Worm (Caenorhabditis elegans) whole organism, L4/young adult: Measurements from ENCODE around the gene C10A4.10.
"Not testable (repeated sequence)": the region's sequence is repeated elsewhere in the genome, so short reads cannot be mapped to it uniquely, and the experiment has no call there.

Experiments used
- W03F9.2 ChIP-seq: fragments of 150-350 bp; optimal IDR thresholded peaks from 2 replicates; lab custom pipeline; 2014; ENCODE audit warnings: missing biosample characterization, missing genetic modification characterization
- dao-5 ChIP-seq: sonication (generic microtip); optimal IDR thresholded peaks from 2 replicates; lab custom pipeline; 2016; ENCODE audit warnings: missing genotype, missing genetic modification characterization, moderate library complexity, missing compliant biosample characterization
- him-1 ChIP-seq: sonication (generic microtip); optimal IDR thresholded peaks from 2 replicates; lab custom pipeline; 2016; ENCODE audit warnings: missing genotype, missing genetic modification reagents, missing genetic modification characterization, missing compliant biosample characterization

Gene C10A4.10

DNA sequence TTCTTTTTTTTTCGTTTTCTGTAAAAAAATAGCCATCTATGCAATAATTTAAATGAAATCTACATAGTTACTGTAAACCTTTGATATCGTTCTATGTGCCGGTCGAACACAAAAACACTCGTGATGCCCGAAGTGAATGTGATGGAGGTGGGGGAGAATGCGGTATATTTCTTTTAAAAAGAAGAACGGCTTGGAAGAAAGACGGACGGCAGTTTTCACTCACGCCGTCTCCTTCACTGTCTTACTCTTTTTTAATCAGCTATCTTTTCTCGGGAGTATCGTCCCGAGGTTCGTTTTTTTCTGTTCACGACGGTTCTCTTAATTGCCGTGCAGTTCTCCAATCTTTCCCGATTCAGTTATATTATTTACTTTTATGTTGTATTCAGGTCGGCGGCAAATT, at the start of gene C10A4.10:
TSS of gene C10A4.10 (plus strand) at position 301 of the 400 bp plus-strand sequence.
- TF ChIP-seq dao-5 (tag; lab: Kevin White, UChicago) (no peak), W03F9.2 (tag; lab: Kevin White, UChicago) (no peak), him-1 (tag; lab: Kevin White, UChicago) (no peak)

DNA sequence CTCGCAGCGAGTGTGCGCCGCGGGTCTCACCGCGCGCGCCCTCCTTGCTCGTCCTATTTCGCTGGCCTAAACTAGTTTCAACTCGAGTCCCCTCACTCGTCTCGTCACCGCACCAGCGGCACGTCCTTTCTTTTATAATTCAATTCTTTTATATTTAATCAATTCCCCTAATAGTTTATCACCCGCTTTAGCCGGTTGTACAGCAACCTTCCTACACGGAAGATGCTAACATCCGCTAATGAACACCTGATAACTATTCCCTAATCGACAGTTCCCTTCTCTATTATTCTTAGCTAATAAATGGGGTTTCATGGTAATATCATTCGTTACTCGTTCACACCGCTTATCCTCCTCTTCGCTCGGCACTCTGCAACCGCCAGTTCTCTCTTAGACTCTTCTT, 33.4 kb upstream of the C10A4.10 start, which contains the start of gene C56G3.2:
TSS of gene C56G3.2 (plus strand) at position 301 of the 400 bp plus-strand sequence.
- TF ChIP-seq W03F9.2, him-1, dao-5 (tag; lab: Kevin White, UChicago): not testable (repeated sequence)

DNA sequence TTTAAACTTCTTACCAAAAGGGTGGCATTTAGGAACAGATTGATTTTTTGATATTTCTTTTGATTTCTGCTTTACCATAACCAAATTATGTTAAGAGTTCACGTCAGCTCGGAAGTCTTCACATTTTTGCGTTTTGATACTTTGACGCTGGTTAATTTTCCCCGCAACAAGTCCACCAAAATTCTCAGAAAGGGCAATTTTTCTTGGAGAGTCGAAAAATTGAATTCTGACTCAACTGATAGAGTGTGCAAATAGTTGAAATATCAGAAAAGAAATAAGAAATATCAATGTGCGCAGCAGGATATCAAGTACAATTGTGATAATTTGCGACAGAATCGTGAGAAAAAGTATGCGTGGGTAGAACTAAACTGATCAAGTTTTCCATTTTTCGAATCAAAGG, 28.9 kb upstream of the C10A4.10 start:
- TF ChIP-seq dao-5 (tag; lab: Kevin White, UChicago) (no peak), him-1 (tag; lab: Kevin White, UChicago) (no peak), W03F9.2 (tag; lab: Kevin White, UChicago) (no peak)

DNA sequence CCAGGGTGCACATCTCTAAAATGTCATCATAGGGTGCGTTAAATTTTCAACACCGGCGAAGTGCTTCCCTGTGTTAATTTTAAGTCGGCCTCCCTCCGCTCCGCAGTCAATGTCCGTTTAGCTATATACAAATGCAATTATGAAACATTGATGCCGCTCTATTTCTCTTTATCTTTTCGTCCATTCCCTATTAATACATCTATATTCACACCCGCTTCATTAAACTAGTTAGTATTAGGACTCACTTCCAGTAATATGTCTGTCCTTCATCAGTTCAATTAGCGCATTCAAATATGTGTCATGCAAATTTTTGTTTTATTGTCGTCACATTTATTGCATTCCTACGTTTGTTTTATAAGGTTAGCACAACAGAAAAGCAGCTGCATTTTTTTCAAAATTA, 26.7 kb upstream of the C10A4.10 start:
- TF ChIP-seq dao-5 (tag; lab: Kevin White, UChicago) (no peak), him-1 (tag; lab: Kevin White, UChicago) (no peak), W03F9.2 (tag; lab: Kevin White, UChicago) (no peak)

DNA sequence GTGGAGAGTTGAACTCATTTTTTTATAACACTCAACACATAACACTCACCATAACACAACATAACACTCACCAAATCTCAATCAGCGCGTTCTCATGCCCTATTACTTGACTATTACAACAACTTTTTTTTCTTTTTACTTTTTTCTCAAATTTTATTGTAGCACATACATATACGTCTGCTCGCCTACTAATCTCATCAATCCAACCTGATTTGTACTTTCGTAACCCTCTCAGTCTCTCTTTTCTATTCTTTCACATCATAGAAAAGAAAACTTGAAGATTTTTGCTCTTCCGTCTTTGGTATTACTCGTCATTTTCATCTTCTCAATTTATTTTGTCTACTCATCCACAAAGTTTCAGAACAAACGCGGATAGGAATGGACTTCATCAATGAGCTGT, 21.7 kb upstream of the C10A4.10 start, which contains the start of gene npr-8:
TSS of gene npr-8 (plus strand) at position 362 of the 400 bp plus-strand sequence.
- TF ChIP-seq W03F9.2 (tag; lab: Kevin White, UChicago) (no peak), dao-5 (tag; lab: Kevin White, UChicago) (no peak), him-1 (tag; lab: Kevin White, UChicago) (no peak)

DNA sequence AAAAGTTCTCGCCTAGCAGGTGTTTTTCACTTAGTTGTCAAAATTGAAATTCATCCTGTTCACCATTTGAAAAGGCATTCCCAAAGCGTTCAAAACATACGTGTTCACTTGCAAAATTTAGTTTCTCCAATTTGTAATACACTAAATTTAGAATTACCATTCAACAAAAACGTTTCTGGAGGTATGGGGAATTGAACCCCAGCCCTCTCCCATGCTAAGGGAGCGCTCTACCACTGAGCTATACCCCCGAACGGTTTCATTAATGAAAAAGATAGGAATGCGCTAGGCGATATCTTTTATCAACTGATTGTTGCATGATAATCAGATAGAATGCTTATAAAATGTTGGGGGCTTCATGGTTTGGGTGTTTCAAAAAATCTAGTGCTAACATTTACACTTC, 20.1 kb upstream of the C10A4.10 start:
- no peak for TF ChIP-seq dao-5 (tag; lab: Kevin White, UChicago)
- TF ChIP-seq him-1 (tag; lab: Kevin White, UChicago) = no peak

DNA sequence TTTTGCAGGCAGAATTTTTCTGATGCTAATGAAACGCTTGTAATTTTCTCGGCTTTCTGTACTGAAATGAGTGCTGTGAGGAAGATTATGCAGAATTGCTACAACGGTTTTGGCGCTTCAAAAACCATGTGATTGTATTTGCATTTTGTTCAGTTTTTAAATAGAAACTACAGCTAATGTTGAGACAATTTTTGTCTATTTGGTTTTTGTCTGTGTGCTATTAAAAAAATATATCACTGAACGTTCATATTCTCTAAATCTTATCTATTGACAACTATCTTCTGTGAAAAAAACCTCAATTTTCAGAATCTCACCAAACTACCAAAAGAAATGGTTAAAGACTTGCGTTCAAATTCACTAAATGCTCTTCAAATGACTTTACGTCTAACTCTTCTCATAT, 8.4 kb upstream of the C10A4.10 start, which contains the start of gene C10A4.6:
TSS of gene C10A4.6 (plus strand) at position 301 of the 400 bp plus-strand sequence.
- no peak for TF ChIP-seq W03F9.2 (tag; lab: Kevin White, UChicago)
- no peak for TF ChIP-seq him-1 (tag; lab: Kevin White, UChicago)

DNA sequence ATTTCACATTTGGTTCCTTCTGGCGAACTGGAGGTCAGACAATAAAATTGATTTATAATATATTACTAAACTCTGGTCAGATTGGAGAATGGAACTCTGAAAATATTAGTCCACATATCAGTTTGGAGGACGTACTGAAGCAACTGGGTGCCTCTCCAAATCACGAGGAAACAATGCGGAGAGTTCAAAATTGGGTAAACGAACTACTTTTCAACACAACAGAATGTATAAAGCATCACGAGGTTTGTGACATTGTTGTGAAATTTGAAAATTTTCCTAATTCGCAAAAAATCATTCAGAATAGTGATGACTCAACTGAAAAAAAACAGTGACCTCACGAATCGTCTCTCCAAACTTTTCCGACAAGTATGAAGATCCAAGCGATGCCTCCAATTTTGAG, 5.5 kb upstream of the C10A4.10 start, which contains the start of gene gad-2:
TSS of gene gad-2 (plus strand) at position 301 of the 400 bp plus-strand sequence.
- TF ChIP-seq dao-5 (tag; lab: Kevin White, UChicago) (no peak), him-1 (tag; lab: Kevin White, UChicago) (no peak), W03F9.2 (tag; lab: Kevin White, UChicago) (no peak)

DNA sequence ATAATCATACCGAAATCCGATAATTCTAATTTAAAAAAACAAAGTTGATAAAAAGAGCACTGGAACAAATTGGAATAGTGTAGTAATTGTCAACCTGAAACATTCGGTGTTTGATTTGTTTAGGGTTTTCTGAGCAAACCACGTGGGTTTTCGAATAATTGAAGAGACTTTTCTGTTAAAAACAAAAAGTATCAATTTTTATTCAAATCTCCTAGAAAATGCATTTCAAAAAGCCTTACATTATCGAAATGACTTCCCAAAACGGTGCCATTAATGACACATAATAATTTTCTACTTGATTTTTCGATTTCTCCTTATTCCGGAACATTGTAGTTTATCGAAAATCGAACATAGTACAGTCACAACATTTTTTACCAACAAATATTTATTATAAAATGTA, 749 bp upstream of the C10A4.10 start, which contains the start of gene C10A4.13:
TSS of gene C10A4.13 (minus strand) at position 101 of the 400 bp plus-strand sequence.
- no peak for TF ChIP-seq dao-5 (tag; lab: Kevin White, UChicago)
- no peak for TF ChIP-seq him-1 (tag; lab: Kevin White, UChicago)
- TF ChIP-seq W03F9.2 (tag; lab: Kevin White, UChicago) = no peak

DNA sequence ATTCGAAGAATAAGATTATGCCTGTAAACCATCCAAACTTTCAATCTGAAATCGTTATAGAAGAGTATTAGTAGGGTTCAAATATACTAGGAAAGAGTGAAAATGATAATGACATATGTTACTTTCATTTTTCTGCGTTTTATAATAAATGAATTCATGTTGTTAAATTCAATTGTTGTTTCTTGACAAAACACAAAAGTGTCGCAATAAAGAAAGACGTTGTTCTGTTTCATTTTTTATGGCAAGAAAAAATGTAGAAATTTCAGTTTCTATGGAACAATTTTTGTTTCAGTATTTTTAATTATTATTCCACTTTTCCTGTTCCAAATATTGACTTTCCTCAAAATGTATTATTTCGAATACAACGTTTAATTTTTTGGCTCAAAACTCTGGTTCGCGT, 2.1 kb downstream of the C10A4.10 start, which contains the start of gene C10A4.4:
TSS of gene C10A4.4 (plus strand) at position 301 of the 400 bp plus-strand sequence.
- no peak for TF ChIP-seq dao-5 (tag; lab: Kevin White, UChicago)
- TF ChIP-seq W03F9.2 (tag; lab: Kevin White, UChicago) = no peak
- TF ChIP-seq him-1 (tag; lab: Kevin White, UChicago) = no peak

DNA sequence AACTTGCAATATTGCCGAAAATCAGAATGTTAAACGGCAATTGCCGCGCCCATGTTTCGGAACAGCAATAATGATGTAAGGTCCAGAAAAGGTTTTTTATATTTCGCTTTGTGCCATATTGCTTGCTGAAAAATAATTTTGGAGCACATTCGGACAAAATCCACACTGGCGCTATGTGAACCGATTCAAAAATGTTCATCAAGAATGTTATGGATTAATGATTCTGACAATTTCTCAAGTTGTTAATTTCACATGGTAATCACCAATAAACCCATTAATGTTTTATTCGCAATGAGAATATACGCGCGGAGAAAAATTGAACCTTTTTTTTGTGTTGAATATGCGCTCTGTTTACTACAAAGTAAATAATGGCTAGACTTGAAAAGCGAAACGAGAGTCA, 5.9 kb downstream of the C10A4.10 start:
- TF ChIP-seq dao-5 (tag; lab: Kevin White, UChicago) (no peak), W03F9.2 (tag; lab: Kevin White, UChicago) (no peak), him-1 (tag; lab: Kevin White, UChicago) (no peak)

DNA sequence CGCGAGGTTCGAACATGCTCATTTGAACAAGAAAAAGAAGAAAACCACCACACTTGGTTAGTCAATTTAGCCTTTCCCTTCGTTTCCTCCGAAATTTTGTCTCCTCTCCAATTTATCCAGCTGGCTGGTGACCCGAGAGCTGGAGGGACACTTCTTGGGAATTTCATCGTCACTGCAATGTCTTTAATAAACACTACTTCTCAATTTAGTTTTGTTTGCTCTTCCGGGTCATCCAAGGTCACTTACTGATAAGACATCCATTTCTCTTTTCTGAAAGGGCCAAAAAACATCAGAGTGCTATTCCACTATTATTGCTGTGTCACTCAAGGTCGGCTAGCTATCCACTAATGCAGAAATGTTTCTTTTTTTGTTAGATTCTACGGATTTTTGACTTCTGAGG, 6.7 kb downstream of the C10A4.10 start, which contains the start of gene C10A4.3:
TSS of gene C10A4.3 (plus strand) at position 301 of the 400 bp plus-strand sequence.
- TF ChIP-seq him-1 (tag; lab: Kevin White, UChicago) = no peak

DNA sequence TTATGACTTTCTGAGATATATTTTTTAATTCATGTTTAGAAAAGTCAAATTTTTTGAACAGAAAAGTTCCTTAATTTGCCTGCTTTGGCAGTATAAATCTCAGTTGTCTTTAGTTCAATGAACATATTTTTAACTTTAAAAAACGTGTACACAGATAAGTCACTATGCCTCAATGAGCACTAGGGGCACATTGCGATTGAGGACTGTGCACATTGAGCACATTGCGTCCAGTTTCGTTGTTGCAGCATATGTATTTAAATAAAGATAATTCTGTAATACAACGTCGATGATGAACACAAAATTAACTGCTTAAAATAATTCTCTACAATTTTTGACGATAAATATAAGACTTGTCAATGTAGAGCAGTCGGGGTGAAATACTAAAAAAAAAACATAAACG, 9.1 kb downstream of the C10A4.10 start:
- no peak for TF ChIP-seq dao-5 (tag; lab: Kevin White, UChicago)
- TF ChIP-seq W03F9.2 (tag; lab: Kevin White, UChicago) = no peak
- no peak for TF ChIP-seq him-1 (tag; lab: Kevin White, UChicago)

DNA sequence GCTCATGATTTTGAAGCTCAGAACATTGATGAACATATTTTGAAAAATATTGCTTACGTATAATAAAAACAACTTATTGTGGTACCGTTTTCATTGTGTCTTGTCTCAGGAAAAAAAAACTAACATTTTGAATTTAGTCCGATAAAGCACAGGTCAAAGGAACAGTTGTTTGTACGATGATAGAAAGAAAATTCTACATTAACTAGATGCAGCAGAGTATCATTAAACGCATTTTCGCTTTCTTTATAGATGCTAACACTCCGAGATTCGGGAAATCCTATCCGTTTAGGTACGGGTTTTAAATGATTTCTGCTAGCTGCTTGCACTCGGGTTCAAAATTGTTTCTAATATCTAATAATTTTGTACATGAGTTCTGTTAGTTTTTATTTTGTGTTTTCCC, 10.3 kb downstream of the C10A4.10 start:
- TF ChIP-seq dao-5 (tag; lab: Kevin White, UChicago) = no peak
- no peak for TF ChIP-seq him-1 (tag; lab: Kevin White, UChicago)
- TF ChIP-seq W03F9.2 (tag; lab: Kevin White, UChicago) = no peak
